Fruit fly (Drosophila melanogaster): ENCODE data around the gene solo.

DNA sequence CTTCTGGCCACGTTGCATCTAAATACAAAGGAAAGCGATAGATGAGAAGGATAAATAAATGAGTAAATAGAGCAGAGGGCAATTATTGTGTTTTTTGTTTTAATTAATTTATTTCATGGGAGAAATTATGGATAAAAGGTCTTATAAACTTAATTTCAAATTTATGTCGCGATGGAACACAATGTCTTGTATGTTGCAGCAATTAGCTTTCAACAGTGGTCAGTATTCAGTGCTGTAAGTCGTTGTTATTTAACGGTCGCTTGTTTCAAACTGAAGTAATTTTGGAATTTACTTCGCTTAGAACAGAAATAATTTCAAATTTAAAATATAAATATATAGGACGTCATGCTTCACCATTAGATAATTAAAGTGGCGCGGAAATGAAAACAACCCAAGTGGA lies 56.5 kb downstream of the solo start:
- TF ChIP-seq psq (optimal IDR thresholded peaks at IDR 0.05), result no peak
- TF ChIP-seq pan (optimal IDR thresholded peaks at IDR 0.05), result no peak
- no peak for TF ChIP-seq CG8478 (optimal IDR thresholded peaks at IDR 0.05)
